Fruit fly (Drosophila melanogaster) whole organism, embryonic: ENCODE measurements around the gene flr.

Experiments used
- Aef1 ChIP-seq: fragments of 200-800 bp; sonication (Bioruptor generic); IDR thresholded peaks from 3 replicates; pipeline ENCODE4 v1.3.6; 2022; ENCODE audit warnings: missing biosample characterization, missing genetic modification characterization
- Blimp-1 ChIP-seq: fragments of 200-800 bp; sonication (Bioruptor generic); optimal IDR thresholded peaks from 3 replicates; lab custom pipeline; 2018; ENCODE audit warnings: missing biosample characterization, missing genetic modification characterization, mild to moderate bottlenecking, moderate library complexity, missing genetic modification reagents
- CG10274 ChIP-seq: fragments of 200-800 bp; sonication (Bioruptor generic); optimal IDR thresholded peaks from 3 replicates; lab custom pipeline; 2017; ENCODE audit warnings: missing biosample characterization, mild to moderate bottlenecking, missing genetic modification characterization
- CG10462 ChIP-seq: fragments of 200-800 bp; sonication (Bioruptor generic); optimal IDR thresholded peaks from 2 replicates; lab custom pipeline; 2016; ENCODE audit warnings: missing biosample characterization, missing genetic modification characterization
- CG12769 ChIP-seq: fragments of 200-800 bp; sonication (Bioruptor generic); optimal IDR thresholded peaks from 2 replicates; lab custom pipeline; 2019; ENCODE audit warnings: missing biosample characterization, mild to moderate bottlenecking, missing genetic modification characterization, moderate library complexity
- CG14441 ChIP-seq: fragments of 200-800 bp; sonication (Bioruptor generic); IDR thresholded peaks from 2 replicates; pipeline ENCODE4 v1.3.6; 2022; ENCODE audit warnings: missing biosample characterization, missing genetic modification characterization
- CG1603 ChIP-seq: fragments of 200-800 bp; sonication (Bioruptor generic); optimal IDR thresholded peaks from 2 replicates; lab custom pipeline; 2019; ENCODE audit warnings: missing biosample characterization, mild to moderate bottlenecking, missing genetic modification characterization, moderate library complexity
- CG16815 ChIP-seq: fragments of 200-800 bp; sonication (Bioruptor generic); optimal IDR thresholded peaks from 3 replicates; lab custom pipeline; 2017; ENCODE audit warnings: missing biosample characterization, mild to moderate bottlenecking, missing genetic modification characterization
- CG2116 ChIP-seq: fragments of 200-800 bp; sonication (Bioruptor generic); optimal IDR thresholded peaks from 3 replicates; lab custom pipeline; 2018; ENCODE audit warnings: missing biosample characterization, mild to moderate bottlenecking, missing genetic modification characterization
- CG7556 ChIP-seq: fragments of 200-800 bp; sonication (Bioruptor generic); optimal IDR thresholded peaks from 2 replicates; lab custom pipeline; 2017; ENCODE audit warnings: missing biosample characterization, mild to moderate bottlenecking, missing genetic modification characterization
- CG9932 ChIP-seq: fragments of 200-800 bp; sonication (Bioruptor generic); IDR thresholded peaks from 2 replicates; pipeline ENCODE4 v1.3.6; 2022; ENCODE audit warnings: missing biosample characterization, missing genetic modification characterization
- D19B ChIP-seq: fragments of 200-800 bp; sonication (Bioruptor generic); optimal IDR thresholded peaks from 2 replicates; lab custom pipeline; 2017; ENCODE audit warnings: missing biosample characterization, mild to moderate bottlenecking, missing genetic modification characterization
- Dip2 ChIP-seq: fragments of 200-800 bp; sonication (Bioruptor generic); IDR thresholded peaks from 2 replicates; pipeline ENCODE4 v1.3.6; 2022; ENCODE audit warnings: missing biosample characterization, missing genetic modification characterization
- MBD-R2 ChIP-seq: fragments of 200-800 bp; sonication (Bioruptor generic); IDR thresholded peaks from 2 replicates; pipeline ENCODE4 v1.3.6; 2022; ENCODE audit warnings: missing biosample characterization, missing genetic modification characterization
- MESR4 ChIP-seq: fragments of 200-800 bp; sonication (Bioruptor generic); optimal IDR thresholded peaks from 2 replicates; lab custom pipeline; 2018; ENCODE audit warnings: missing biosample characterization, mild to moderate bottlenecking, missing genetic modification characterization, moderate library complexity
- MTF-1 ChIP-seq: fragments of 200-800 bp; sonication (Bioruptor generic); optimal IDR thresholded peaks from 2 replicates; lab custom pipeline; 2018; ENCODE audit warnings: missing biosample characterization, mild to moderate bottlenecking, missing genetic modification characterization, borderline replicate concordance
- Med ChIP-seq: fragments of 200-800 bp; sonication (Bioruptor generic); peaks from one replicate; lab custom pipeline; 2016; ENCODE audit warnings: missing biosample characterization, missing genetic modification characterization, mild to moderate bottlenecking, inconsistent platforms, moderate library complexity
- NFAT ChIP-seq: fragments of 200-800 bp; sonication (Bioruptor generic); IDR thresholded peaks from 2 replicates; pipeline ENCODE4 v1.3.6; 2022; ENCODE audit warnings: missing biosample characterization, missing genetic modification characterization
- Nf-YB ChIP-seq: fragments of 200-800 bp; sonication (Bioruptor generic); optimal IDR thresholded peaks from 3 replicates; lab custom pipeline; 2019; ENCODE audit warnings: missing biosample characterization, mild to moderate bottlenecking, missing genetic modification characterization, moderate library complexity
- Rx ChIP-seq: fragments of 200-800 bp; sonication (Bioruptor generic); IDR thresholded peaks from 2 replicates; pipeline ENCODE4 v1.3.6; 2022; ENCODE audit warnings: missing biosample characterization, missing genetic modification characterization
- Sry-δ ChIP-seq: fragments of 200-800 bp; sonication (Bioruptor generic); optimal IDR thresholded peaks from 2 replicates; lab custom pipeline; 2016; ENCODE audit warnings: missing biosample characterization, missing genetic modification characterization
- Xrp1 ChIP-seq: fragments of 200-800 bp; sonication (Bioruptor generic); IDR thresholded peaks from 2 replicates; pipeline ENCODE4 v1.3.6; 2022; ENCODE audit warnings: missing biosample characterization, missing genetic modification characterization
- amos ChIP-seq: fragments of 200-800 bp; sonication (Bioruptor generic); IDR thresholded peaks from 2 replicates; pipeline ENCODE4 v1.3.6; 2022; ENCODE audit warnings: missing biosample characterization, missing genetic modification characterization; ENCODE audit not compliant: partially characterized antibody
- ash1 ChIP-seq: fragments of 200-800 bp; sonication (Bioruptor generic); optimal IDR thresholded peaks from 2 replicates; lab custom pipeline; 2018; ENCODE audit warnings: missing biosample characterization, mild to moderate bottlenecking, missing genetic modification characterization
- bbx ChIP-seq: fragments of 200-800 bp; sonication (Bioruptor generic); IDR thresholded peaks from 2 replicates; pipeline ENCODE4 v1.3.6; 2022; ENCODE audit warnings: missing biosample characterization, missing genetic modification characterization; ENCODE audit not compliant: partially characterized antibody
- bsh ChIP-seq, 2 experiments: fragments of 200-800 bp; sonication (Bioruptor generic); optimal IDR thresholded peaks; 2 replicates each; lab custom pipeline; 2017 to 2018; ENCODE audit warnings: mild to moderate bottlenecking in 2 of 2, missing biosample characterization in 2 of 2, missing genetic modification characterization in 2 of 2, moderate library complexity in 1 of 2
- chinmo ChIP-seq: fragments of 200-800 bp; sonication (Bioruptor generic); IDR thresholded peaks from 4 replicates; pipeline ENCODE4 v1.3.6; 2022; ENCODE audit warnings: missing biosample characterization, missing genetic modification characterization; ENCODE audit not compliant: partially characterized antibody
- ci ChIP-seq: fragments of 200-800 bp; sonication (Bioruptor generic); IDR thresholded peaks from 3 replicates; pipeline ENCODE4 v1.3.6; 2022; ENCODE audit warnings: missing biosample characterization, missing genetic modification characterization
- dysf ChIP-seq: fragments of 200-800 bp; sonication (Bioruptor generic); IDR thresholded peaks from 3 replicates; pipeline ENCODE4 v1.3.6; 2022; ENCODE audit warnings: missing biosample characterization, missing genetic modification characterization
- emc ChIP-seq: fragments of 200-800 bp; sonication (Bioruptor generic); optimal IDR thresholded peaks from 2 replicates; lab custom pipeline; 2016; ENCODE audit warnings: missing biosample characterization, missing genetic modification characterization
- gcm ChIP-seq: fragments of 200-800 bp; sonication (Bioruptor generic); optimal IDR thresholded peaks from 2 replicates; lab custom pipeline; 2019; ENCODE audit warnings: missing biosample characterization, mild to moderate bottlenecking, missing genetic modification characterization, moderate library complexity
- gcm2 ChIP-seq: fragments of 200-800 bp; sonication (Bioruptor generic); optimal IDR thresholded peaks from 2 replicates; lab custom pipeline; 2016; ENCODE audit warnings: missing biosample characterization, missing genetic modification characterization
- h ChIP-seq: fragments of >200 bp; optimal IDR thresholded peaks from 2 replicates; lab custom pipeline; 2017
- hkb ChIP-seq, 2 experiments: fragments of 200-800 bp in 1 of 2; fragments of >200 bp in 1 of 2; sonication (Bioruptor generic) in 1 of 2; IDR thresholded peaks in 1 of 2; optimal IDR thresholded peaks in 1 of 2; 2 replicates each; pipeline versions ENCODE4 v1.3.6 to Lab custom; 2017 to 2022; ENCODE audit warnings: missing biosample characterization in 1 of 2, missing genetic modification characterization in 1 of 2
- ken ChIP-seq: fragments of 200-800 bp; sonication (Bioruptor generic); IDR thresholded peaks from 3 replicates; pipeline ENCODE4 v1.3.6; 2022; ENCODE audit warnings: missing biosample characterization, missing genetic modification characterization
- klu ChIP-seq: fragments of 200-800 bp; sonication (Bioruptor generic); IDR thresholded peaks from 2 replicates; pipeline ENCODE4 v1.3.6; 2022; ENCODE audit warnings: missing biosample characterization, missing genetic modification characterization
- mld ChIP-seq: fragments of 200-800 bp; sonication (Bioruptor generic); IDR thresholded peaks from 3 replicates; pipeline ENCODE4 v1.3.6; 2022; ENCODE audit warnings: missing biosample characterization, missing genetic modification characterization; ENCODE audit not compliant: partially characterized antibody
- nerfin-1 ChIP-seq: fragments of 200-800 bp; sonication (Bioruptor generic); optimal IDR thresholded peaks from 3 replicates; lab custom pipeline; 2019; ENCODE audit warnings: missing biosample characterization, mild to moderate bottlenecking, missing genetic modification characterization, moderate library complexity
- nmo ChIP-seq: fragments of 200-800 bp; sonication (Bioruptor generic); optimal IDR thresholded peaks from 2 replicates; lab custom pipeline; 2018; ENCODE audit warnings: missing biosample characterization, mild to moderate bottlenecking, missing genetic modification characterization, moderate library complexity
- otp ChIP-seq: fragments of 200-800 bp; sonication (Bioruptor generic); IDR thresholded peaks from 3 replicates; pipeline ENCODE4, ENCODE4 v1.3.6; 2022; ENCODE audit warnings: missing biosample characterization, missing genetic modification characterization
- pum ChIP-seq: fragments of 200-800 bp; sonication (Bioruptor generic); optimal IDR thresholded peaks from 2 replicates; lab custom pipeline; 2016; ENCODE audit warnings: missing biosample characterization, missing genetic modification characterization
- scrt ChIP-seq: fragments of 200-800 bp; sonication (Bioruptor generic); optimal IDR thresholded peaks from 2 replicates; lab custom pipeline; 2018; ENCODE audit warnings: missing biosample characterization, mild to moderate bottlenecking, missing genetic modification characterization, moderate library complexity
- sens ChIP-seq: fragments of 200-800 bp; sonication (Bioruptor generic); peaks from one replicate; lab custom pipeline; 2016; ENCODE audit warnings: missing biosample characterization, missing genetic modification characterization
- sisA ChIP-seq: fragments of 200-800 bp; sonication (Bioruptor generic); IDR thresholded peaks from 2 replicates; pipeline ENCODE4 v1.3.6; 2022; ENCODE audit warnings: missing biosample characterization, missing genetic modification characterization
- slbo ChIP-seq: fragments of 200-800 bp; sonication (Bioruptor generic); IDR thresholded peaks from 2 replicates; pipeline ENCODE4 v1.3.6; 2022; ENCODE audit warnings: missing biosample characterization, missing genetic modification characterization
- sna ChIP-seq: fragments of 200-800 bp; sonication (Bioruptor generic); IDR thresholded peaks from 2 replicates; pipeline ENCODE4 v1.3.6; 2022; ENCODE audit warnings: missing biosample characterization, missing genetic modification characterization; ENCODE audit not compliant: partially characterized antibody
- tgo ChIP-seq: fragments of 200-800 bp; sonication (Bioruptor generic); IDR thresholded peaks from 3 replicates; pipeline ENCODE4 v1.3.6; 2022; ENCODE audit warnings: missing biosample characterization, missing genetic modification characterization
- twi ChIP-seq: fragments of 200-800 bp; optimal IDR thresholded peaks from 2 replicates; lab custom pipeline; 2019; ENCODE audit warnings: missing biosample characterization, mild to moderate bottlenecking, missing genetic modification characterization, moderate library complexity
- vvl ChIP-seq: fragments of 200-800 bp; sonication (Bioruptor generic); IDR thresholded peaks from 2 replicates; pipeline ENCODE4 v1.3.6; 2022; ENCODE audit warnings: missing biosample characterization, missing genetic modification characterization
- zen ChIP-seq: fragments of 200-800 bp; sonication (Bioruptor generic); optimal IDR thresholded peaks from 3 replicates; lab custom pipeline; 2018; ENCODE audit warnings: missing biosample characterization, mild to moderate bottlenecking, missing genetic modification characterization, moderate library complexity

The flr gene

dm6 chr3L:13410999-13411398 is 1.6 kb upstream of the flr start (continued):
- TF ChIP-seq Blimp-1 (no peak), dysf (GFP tag; lab: Robert Waterston, UW) (no peak), MBD-R2 (GFP tag; lab: Robert Waterston, UW) (peak; percentile 17; the same call in 1 of the 2 replicates), Dip2 (GFP tag; lab: Robert Waterston, UW) (peak; percentile 99), gcm2 (GFP tag; lab: Kevin White, UChicago) (no peak), NFAT (GFP tag; lab: Robert Waterston, UW) (peak; percentile 38; the same call in 1 of the 2 replicates), klu (GFP tag; lab: Robert Waterston, UW) (no peak), ash1 (GFP tag; lab: Kevin White, UChicago) (no peak), vvl (peak; percentile 37), CG14441 (GFP tag; lab: Robert Waterston, UW) (no peak), CG2116 (peak; percentile 18), twi (tag; lab: Kevin White, UChicago) (peak; percentile 6), tgo (0 out of 3 replicates have a peak, but pooled peaks have one; percentile 23), CG1603 (tag; lab: Kevin White, UChicago) (peak; percentile 49), nmo (peak; percentile 58), bsh (GFP tag; optimal IDR thresholded peaks at IDR 0.05; lab: Kevin White, UChicago) (peak in 1 of 2 experiments; percentile 16), CG16815 (GFP tag; lab: Kevin White, UChicago) (no peak), amos (peak; percentile 56), sens (peak; percentile 73), Aef1 (GFP tag; lab: Robert Waterston, UW) (0 out of 3 replicates have a peak, but pooled peaks have one; percentile 16), sisA (GFP tag; lab: Robert Waterston, UW) (peak; percentile 36), Xrp1 (no peak)

dm6 chr3L:13412886-13413224 is 212 bp downstream of the flr start:
- TF ChIP-seq gcm (GFP tag; lab: Kevin White, UChicago) (no peak), bbx (no peak), MESR4 (peak; percentile 61), otp (GFP tag; lab: Robert Waterston, UW) (0 out of 3 replicates have a peak, but pooled peaks have one; percentile 25), nerfin-1 (no peak), slbo (GFP tag; lab: Robert Waterston, UW) (no peak), MBD-R2 (GFP tag; lab: Robert Waterston, UW) (peak; percentile 25; the same call in 1 of the 2 replicates), CG12769 (peak; percentile 15), MTF-1 (GFP tag; lab: Kevin White, UChicago) (no peak), sna (GFP tag; lab: Robert Waterston, UW) (no peak), scrt (GFP tag; lab: Kevin White, UChicago) (peak; percentile 15), NFAT (GFP tag; lab: Robert Waterston, UW) (no peak), Med (GFP tag; lab: Kevin White, UChicago) (peak; percentile 52), chinmo (GFP tag; lab: Robert Waterston, UW) (no peak), D19B (GFP tag; lab: Kevin White, UChicago) (no peak), emc (GFP tag; lab: Kevin White, UChicago) (no peak), Rx (GFP tag; lab: Robert Waterston, UW) (no peak), CG9932 (GFP tag; lab: Robert Waterston, UW) (no peak), Sry-δ (GFP tag; lab: Kevin White, UChicago) (peak; percentile 20), hkb (optimal IDR thresholded peaks at IDR 0.05; lab: Kevin White, UChicago) (no peak), hkb (GFP tag; IDR thresholded peaks at IDR 0.05; lab: Robert Waterston, UW) (0 out of 2 replicates have a peak, but pooled peaks have one; percentile 9), CG7556 (GFP tag; lab: Kevin White, UChicago) (no peak), zen (no peak), mld (GFP tag; lab: Robert Waterston, UW) (0 out of 3 replicates have a peak, but pooled peaks have one; percentile 4), bsh (GFP tag; optimal IDR thresholded peaks at IDR 0.05; lab: Kevin White, UChicago) (no peak), ci (GFP tag; lab: Robert Waterston, UW) (no peak), Nf-YB (GFP tag; lab: Kevin White, UChicago) (no peak), CG10274 (GFP tag; lab: Kevin White, UChicago) (no peak), h (lab: Kevin White, UChicago) (no peak), CG10462 (GFP tag; lab: Kevin White, UChicago) (no peak), pum (GFP tag; lab: Kevin White, UChicago) (no peak), ken (GFP tag; lab: Robert Waterston, UW) (0 out of 3 replicates have a peak, but pooled peaks have one; percentile 20)
